Fruit fly (Drosophila melanogaster) whole organism, wandering third instar larva: ENCODE data around the gene syd.

ENCODE experiments used
- CG32264 ChIP-seq: fragments of 200-800 bp; sonication (Bioruptor generic); optimal IDR thresholded peaks from 2 replicates; lab custom pipeline; 2016; ENCODE audit warnings: missing biosample characterization, missing genetic modification characterization
- CrebA ChIP-seq: fragments of 200-800 bp; sonication (Bioruptor generic); optimal IDR thresholded peaks from 2 replicates; lab custom pipeline; 2016; ENCODE audit warnings: missing biosample characterization, mild to moderate bottlenecking, missing genetic modification characterization, borderline replicate concordance
- Dfd ChIP-seq: fragments of >200 bp; optimal IDR thresholded peaks from 2 replicates; lab custom pipeline; 2017; ENCODE audit warnings: missing biosample characterization, missing genetic modification characterization
- GATAd ChIP-seq: sonication (Bioruptor generic); optimal IDR thresholded peaks from 2 replicates; lab custom pipeline; 2016; ENCODE audit warnings: missing biosample characterization, missing genetic modification characterization
- Hr78 ChIP-seq: fragments of >200 bp; optimal IDR thresholded peaks from 2 replicates; lab custom pipeline; 2017; ENCODE audit warnings: missing biosample characterization, missing genetic modification characterization
- Mio ChIP-seq: sonication (Bioruptor generic); optimal IDR thresholded peaks from 2 replicates; lab custom pipeline; 2016; ENCODE audit warnings: missing biosample characterization, missing genetic modification characterization
- brk ChIP-seq: fragments of 200-800 bp; sonication (Bioruptor generic); optimal IDR thresholded peaks from 2 replicates; lab custom pipeline; 2016; ENCODE audit warnings: missing biosample characterization, mild to moderate bottlenecking, missing genetic modification characterization
- dsf ChIP-seq: sonication (Bioruptor generic); optimal IDR thresholded peaks from 2 replicates; lab custom pipeline; 2016; ENCODE audit warnings: missing biosample characterization, missing genetic modification characterization, borderline replicate concordance
- ey ChIP-seq: fragments of 200-800 bp; sonication (Bioruptor generic); optimal IDR thresholded peaks from 2 replicates; lab custom pipeline; 2016; ENCODE audit warnings: missing biosample characterization, missing genetic modification characterization
- lola ChIP-seq: fragments of >200 bp; optimal IDR thresholded peaks from 2 replicates; lab custom pipeline; 2017; ENCODE audit warnings: missing biosample characterization, missing genetic modification characterization
- pan ChIP-seq: fragments of >200 bp; optimal IDR thresholded peaks from 2 replicates; lab custom pipeline; 2017
- psq ChIP-seq: fragments of 200-800 bp; sonication (Bioruptor generic); optimal IDR thresholded peaks from 3 replicates; lab custom pipeline; 2017; ENCODE audit warnings: missing biosample characterization, mild to moderate bottlenecking, missing genetic modification characterization, moderate library complexity
- rgr ChIP-seq: fragments of 200-800 bp; sonication (Bioruptor generic); optimal IDR thresholded peaks from 3 replicates; lab custom pipeline; 2016; ENCODE audit warnings: missing biosample characterization, mild to moderate bottlenecking, missing genetic modification characterization
- sage ChIP-seq: fragments of 200-800 bp; sonication (Bioruptor generic); optimal IDR thresholded peaks from 2 replicates; lab custom pipeline; 2016; ENCODE audit warnings: missing biosample characterization, mild to moderate bottlenecking, missing genetic modification characterization

DNA sequence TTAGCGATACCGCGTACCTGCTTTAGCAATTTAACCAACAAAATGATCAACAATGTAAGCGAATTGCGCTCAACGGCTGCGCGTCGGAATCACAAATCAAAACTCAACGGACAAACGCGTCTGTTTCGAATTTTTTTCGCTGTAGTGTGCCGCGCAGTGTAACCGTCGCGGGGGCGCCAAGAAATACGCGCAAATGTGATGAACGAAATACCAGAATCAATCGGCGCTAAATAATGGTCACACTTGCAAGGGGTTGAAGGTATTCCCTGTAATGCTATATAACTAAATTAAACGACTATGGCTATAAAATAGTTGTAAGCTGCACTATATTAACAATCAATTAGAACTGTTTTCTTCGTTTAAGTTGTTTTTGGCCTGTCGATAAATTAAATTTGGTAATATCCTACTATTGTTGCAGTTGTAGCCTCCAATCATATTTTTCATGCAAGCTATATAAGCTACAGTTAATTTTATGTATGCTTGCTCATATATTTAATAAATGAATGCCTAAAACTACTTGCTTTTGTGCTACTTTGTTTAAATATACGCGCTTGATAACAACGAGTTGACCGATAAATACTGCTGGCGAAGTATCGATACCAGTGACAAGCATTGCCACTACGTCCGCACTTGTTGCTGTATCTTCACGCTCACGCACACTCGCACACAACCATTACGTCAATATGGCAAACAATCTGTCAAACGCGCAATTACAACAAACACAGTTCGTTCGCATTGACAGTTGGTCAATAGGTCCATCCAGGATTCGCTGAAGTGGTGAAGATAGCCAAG, 24.0 kb downstream of the syd start, which contains the start of the genes pbl and CG8281:
- TF ChIP-seq rgr (GFP tag; lab: Kevin White, UChicago) (peak; percentile 29), dsf (no peak), CrebA (GFP tag; lab: Kevin White, UChicago) (no peak), ey (GFP tag; lab: Kevin White, UChicago) (peak; percentile 0), lola (GFP tag; lab: Kevin White, UChicago) (no peak), Dfd (GFP tag; lab: Kevin White, UChicago) (no peak), Hr78 (GFP tag; lab: Kevin White, UChicago) (no peak), psq (peak; percentile 24), pan (lab: Kevin White, UChicago) (no peak), GATAd (GFP tag; lab: Kevin White, UChicago) (no peak), Mio (GFP tag; lab: Kevin White, UChicago) (no peak), CG32264 (no peak), sage (GFP tag; lab: Kevin White, UChicago) (no peak), brk (GFP tag; lab: Kevin White, UChicago) (no peak)
